Fruit fly (Drosophila melanogaster) S2 (cell line): Measurements from ENCODE around the gene Ipk2.

Source experiments
- CG8478 ChIP-seq: fragments of >200 bp; optimal IDR thresholded peaks from 2 replicates; lab custom pipeline; 2018
- CTCF ChIP-seq, 2 experiments: fragments of >200 bp; optimal IDR thresholded peaks; 2 replicates each; lab custom pipeline; 2018

The Ipk2 gene

DNA sequence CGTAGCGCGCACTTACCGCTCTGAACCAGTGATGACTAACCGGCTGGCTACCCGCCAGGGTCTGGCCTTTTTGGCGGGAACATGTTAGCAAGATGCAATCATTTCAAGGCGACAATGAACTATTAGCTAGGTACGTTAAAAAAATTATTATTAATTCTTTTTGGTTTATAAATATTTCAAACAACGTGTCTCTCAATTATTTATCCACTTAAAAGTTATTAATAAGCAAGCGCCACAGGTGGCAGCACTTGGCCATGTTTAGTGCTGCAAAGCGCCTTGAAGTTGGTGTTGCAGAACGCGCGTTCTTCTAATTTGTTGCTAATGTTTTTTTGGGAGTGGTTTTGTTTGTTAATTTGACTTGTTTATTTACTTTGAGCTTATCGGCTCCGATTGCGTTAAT lies at the start of gene Ipk2, which contains the start of gene cold:
Gene Ipk2, minus strand, starts transcription at position 39 of the 400 bp plus-strand sequence.
Gene cold, plus strand, starts transcription at position 66 of the 400 bp plus-strand sequence.
- TF ChIP-seq CG8478 (lab: Kevin White, UChicago) (no peak), CTCF (optimal IDR thresholded peaks at IDR 0.05; lab: Kevin White, UChicago) (peak in 1 of 2 experiments; percentile 32)

DNA sequence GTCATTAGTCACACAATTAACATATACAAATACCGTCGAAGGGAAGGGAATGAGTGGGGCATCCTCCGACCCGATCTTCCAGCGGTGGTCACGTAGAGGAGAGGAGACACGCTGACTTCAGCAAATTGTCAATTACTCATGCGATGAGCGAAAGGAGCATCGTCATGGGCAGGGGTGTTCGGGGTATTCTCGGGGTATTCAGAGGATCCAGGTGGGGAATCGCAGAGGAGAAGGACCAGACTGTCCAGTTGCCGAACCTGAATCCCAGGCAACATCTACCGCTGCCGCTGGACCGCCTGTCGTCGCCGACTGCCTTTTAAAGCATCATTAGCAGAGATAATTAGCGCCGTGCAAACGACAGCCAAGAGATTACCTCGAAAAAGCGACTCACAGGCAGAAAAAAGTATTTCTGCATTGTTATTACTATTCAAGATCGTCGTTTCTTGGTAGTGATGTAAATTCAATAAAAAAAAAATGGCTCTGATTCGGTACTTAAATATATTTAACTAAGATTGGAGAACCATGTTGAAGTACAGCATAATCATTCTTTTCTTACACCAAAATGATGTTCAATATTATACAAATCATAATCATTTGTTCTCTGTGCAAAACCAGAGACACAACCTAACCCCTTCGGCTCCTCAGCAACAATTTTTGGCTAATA lies 49.3 kb upstream of the Ipk2 start:
- TF ChIP-seq CG8478 (lab: Kevin White, UChicago) (no peak), CTCF (optimal IDR thresholded peaks at IDR 0.05; lab: Kevin White, UChicago) (no peak)

DNA sequence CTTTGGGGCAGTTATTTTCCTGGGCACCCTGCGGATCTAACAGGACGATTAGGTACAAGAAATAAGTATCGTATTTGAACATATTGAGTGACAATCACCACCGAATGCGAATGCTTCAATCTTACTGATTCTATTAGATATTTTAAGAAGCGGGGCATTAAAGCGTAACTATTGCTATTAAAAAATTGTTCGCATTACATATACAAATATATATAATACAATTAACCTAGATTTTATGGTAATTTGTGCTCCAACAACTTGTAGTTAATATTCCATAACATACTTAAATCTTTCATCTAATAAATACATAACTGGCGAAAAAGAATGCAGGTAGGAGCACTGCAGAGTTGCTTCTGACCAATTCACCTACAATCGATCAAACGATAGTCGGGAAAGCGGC lies 47.0 kb upstream of the Ipk2 start, which contains the start of gene lectin-21Cb:
Gene lectin-21Cb, minus strand, starts transcription at position 101 of the 400 bp plus-strand sequence.
- no peak for TF ChIP-seq CTCF (optimal IDR thresholded peaks at IDR 0.05; lab: Kevin White, UChicago)
- no peak for TF ChIP-seq CG8478 (lab: Kevin White, UChicago)

DNA sequence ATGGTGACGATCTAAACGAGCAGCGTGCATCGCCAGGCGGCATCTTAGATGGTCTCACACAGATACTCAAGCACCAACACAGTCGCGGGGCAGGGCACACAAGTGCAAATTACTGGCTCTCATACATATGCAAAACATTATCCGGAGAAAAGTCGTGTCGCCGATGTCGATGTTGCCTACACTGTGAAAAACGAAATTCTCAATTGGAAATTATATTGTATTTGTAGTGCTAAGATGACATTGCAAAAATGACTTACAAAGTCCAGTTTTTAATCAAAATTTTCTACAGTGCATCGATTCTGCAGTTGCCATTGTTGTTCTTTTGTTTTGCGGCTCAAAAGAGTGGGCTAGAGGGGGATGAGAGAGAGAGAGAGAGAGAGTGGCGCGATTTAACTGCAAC lies 45.7 kb upstream of the Ipk2 start:
- TF ChIP-seq CTCF (optimal IDR thresholded peaks at IDR 0.05; lab: Kevin White, UChicago) (no peak), CG8478 (lab: Kevin White, UChicago) (no peak)

DNA sequence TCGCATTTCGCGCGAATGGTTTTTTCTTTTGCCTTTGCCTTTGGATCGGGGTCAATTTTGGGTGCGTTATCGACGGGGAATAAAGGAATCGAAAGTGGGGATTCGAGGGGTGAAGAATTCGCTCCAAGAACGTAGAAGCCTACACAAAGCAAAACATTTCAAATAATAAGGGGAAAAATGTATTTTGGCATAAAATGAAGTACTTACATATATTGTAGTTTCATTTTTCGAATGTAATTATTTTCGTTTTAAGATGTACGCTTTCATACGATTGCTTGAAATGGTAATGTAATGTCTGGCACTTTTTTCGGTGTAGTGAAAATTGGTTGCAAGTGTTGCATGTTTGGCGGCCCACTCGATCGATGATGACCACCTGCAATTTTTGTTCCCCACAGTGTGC lies 41.0 kb upstream of the Ipk2 start:
- no peak for TF ChIP-seq CTCF (optimal IDR thresholded peaks at IDR 0.05; lab: Kevin White, UChicago)
- TF ChIP-seq CG8478 (lab: Kevin White, UChicago) = no peak

DNA sequence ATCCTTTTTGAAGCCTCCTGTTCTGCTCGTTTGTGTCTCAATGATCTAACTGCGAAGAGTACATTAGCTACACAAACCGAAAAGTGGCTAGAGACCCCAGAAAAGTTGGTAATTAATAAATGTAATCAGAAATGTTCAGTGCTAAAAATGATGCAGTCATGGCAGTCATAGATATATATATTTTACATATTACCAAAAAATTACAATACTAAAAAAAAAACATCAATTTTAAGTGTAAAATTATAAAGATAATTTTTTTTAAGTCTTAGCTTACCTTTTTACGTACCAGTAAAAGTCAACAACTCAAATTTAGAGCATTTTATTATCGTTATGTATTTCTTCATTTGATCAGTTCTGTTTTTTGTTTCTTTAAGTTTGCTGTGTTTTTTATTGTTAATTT lies 38.7 kb upstream of the Ipk2 start:
- no peak for TF ChIP-seq CTCF (optimal IDR thresholded peaks at IDR 0.05; lab: Kevin White, UChicago)
- TF ChIP-seq CG8478 (lab: Kevin White, UChicago) = no peak

DNA sequence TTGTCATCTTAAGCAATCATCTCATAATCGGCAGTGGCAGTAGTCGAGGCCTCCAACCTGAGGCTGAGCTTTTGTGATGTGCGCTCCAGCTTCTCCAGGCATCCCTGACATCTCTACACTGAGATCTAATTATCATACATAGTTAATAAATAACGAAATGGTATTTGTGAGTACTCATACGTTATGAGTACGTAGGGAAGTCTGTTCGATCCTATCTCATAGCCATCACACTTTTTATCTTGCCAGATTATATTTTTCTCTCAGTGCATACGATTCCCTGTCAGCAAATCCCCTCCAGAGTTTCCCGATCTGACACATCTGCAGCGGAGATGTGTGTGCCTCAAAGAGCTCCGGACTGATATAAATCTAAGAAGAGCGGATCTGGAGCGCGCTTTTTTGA lies 35.4 kb upstream of the Ipk2 start:
- TF ChIP-seq CTCF (optimal IDR thresholded peaks at IDR 0.05; lab: Kevin White, UChicago) (no peak), CG8478 (lab: Kevin White, UChicago) (no peak)

DNA sequence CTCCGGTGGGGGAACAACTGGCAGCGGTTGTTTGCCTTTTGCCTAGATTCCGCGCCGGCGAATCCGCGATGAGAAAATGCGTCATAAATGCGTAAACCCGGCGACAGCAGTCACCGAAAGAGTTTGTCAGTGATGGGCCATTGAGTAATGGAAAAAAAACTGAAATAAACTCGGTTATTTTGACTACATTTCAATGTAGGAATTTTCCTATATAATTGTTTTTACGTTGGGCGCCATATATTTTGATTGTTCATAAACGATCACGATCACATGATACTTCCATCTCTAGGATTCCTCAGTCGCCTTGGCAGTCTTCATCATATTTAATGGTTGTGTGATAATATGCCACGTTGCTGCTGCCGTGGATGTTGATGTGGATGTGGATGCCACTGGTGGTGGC lies 34.1 kb upstream of the Ipk2 start:
- no peak for TF ChIP-seq CTCF (optimal IDR thresholded peaks at IDR 0.05; lab: Kevin White, UChicago)
- no peak for TF ChIP-seq CG8478 (lab: Kevin White, UChicago)

DNA sequence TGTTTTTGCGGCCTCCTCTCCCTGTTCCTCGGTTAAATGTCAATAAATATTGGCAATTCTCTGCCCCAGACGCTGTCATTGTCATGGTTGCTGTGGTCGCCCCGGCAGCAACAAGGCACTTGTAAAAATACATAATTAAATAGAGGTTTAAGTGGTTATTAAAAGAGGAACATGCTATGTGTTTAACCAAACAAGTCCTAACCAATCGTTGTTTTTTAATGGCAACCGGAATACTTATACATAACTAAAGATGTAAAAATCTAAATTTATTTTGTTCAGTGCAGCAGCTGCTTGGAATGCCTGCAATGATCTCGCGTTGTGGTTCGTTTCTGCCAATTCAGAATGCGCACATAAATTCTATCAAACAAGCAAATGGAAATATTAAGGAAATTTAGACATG lies 32.9 kb upstream of the Ipk2 start:
- TF ChIP-seq CTCF (optimal IDR thresholded peaks at IDR 0.05; lab: Kevin White, UChicago) (no peak), CG8478 (lab: Kevin White, UChicago) (no peak)

DNA sequence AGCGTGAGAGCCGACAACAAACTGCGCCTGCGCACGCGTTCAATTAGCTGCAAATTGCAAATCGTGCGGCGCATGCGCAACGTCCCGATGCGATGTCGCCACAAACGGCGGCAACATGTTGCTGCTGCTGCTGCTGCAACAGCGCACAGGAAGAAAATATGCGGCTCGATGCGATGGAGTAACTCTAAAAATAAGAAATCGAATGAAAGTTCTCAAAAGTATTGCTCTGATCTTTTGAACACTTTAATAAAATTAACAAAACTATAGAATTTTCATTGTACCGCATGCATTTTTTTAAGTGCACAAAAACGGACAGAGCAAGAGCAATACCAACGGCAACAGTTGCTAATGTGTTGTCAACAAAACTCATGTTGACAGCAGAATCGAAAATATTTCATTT lies 32.1 kb upstream of the Ipk2 start:
- no peak for TF ChIP-seq CTCF (optimal IDR thresholded peaks at IDR 0.05; lab: Kevin White, UChicago)
- no peak for TF ChIP-seq CG8478 (lab: Kevin White, UChicago)

DNA sequence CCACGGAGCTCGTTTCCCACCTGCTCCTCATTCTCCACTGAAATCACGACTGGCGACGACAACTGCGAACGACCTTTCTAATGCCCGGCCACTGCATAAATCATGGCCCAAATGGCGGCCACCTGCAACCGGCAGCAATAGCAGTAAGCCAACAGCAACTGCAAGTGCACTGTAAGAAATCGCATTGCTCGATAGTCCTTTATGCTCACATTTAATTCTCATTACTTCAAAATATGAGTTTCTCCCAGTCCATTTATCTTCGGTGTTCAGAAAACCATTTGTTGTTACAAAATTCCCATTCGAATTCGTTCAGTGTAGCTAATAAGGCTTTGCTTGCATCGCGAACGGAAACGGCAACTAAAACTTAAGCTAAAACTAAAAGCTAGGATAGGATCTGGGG lies 30.0 kb upstream of the Ipk2 start:
- TF ChIP-seq CG8478 (lab: Kevin White, UChicago) (no peak), CTCF (optimal IDR thresholded peaks at IDR 0.05; lab: Kevin White, UChicago) (no peak)

DNA sequence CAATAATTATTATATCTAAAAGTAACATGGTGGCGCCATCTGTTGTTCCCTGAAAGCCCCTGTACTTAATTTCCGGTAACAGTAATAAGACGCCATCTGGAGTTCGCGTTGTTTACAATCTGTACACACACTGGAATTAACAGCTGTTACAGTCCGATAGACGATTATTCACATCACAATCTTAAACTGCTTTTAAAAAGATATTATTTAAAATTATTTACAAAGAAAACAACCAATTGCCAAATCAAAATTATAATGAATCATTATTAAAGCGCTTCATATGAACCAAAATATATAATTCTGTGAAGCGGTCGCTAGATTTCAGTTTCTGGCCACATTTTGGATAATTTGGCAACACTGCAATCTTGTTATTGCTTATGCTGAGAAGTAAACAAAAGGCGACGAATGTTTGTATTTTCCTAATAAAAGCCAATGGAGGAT lies 28.4 kb upstream of the Ipk2 start, which contains the start of gene CG13689:
Gene CG13689, plus strand, starts transcription at position 375 of the 441 bp plus-strand sequence.
- TF ChIP-seq CTCF (optimal IDR thresholded peaks at IDR 0.05; lab: Kevin White, UChicago) = peak; percentile 76 to 95
- no peak for TF ChIP-seq CG8478 (lab: Kevin White, UChicago)

DNA sequence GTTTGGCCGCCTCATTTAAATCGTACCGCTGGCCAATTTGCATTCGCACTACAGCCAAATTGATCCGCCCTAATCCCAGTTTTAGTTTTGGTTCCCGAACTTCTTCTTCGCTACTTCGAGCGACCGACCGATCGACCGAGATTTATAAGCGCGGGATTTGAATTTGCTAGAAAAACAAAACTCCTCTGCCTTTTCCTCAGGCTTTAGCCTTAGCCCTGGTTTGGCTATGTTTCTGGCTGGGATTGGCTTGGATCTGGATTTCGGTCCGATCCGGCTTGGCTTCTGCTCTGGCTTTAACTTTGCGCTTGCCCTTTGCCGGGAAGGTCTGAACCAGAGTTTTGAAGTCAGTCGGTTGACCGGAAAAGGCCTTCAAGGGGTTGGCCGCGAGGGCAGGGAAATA lies 27.8 kb upstream of the Ipk2 start:
- TF ChIP-seq CTCF (optimal IDR thresholded peaks at IDR 0.05; lab: Kevin White, UChicago) (peak in 1 of 2 experiments; percentile 20), CG8478 (lab: Kevin White, UChicago) (no peak)

DNA sequence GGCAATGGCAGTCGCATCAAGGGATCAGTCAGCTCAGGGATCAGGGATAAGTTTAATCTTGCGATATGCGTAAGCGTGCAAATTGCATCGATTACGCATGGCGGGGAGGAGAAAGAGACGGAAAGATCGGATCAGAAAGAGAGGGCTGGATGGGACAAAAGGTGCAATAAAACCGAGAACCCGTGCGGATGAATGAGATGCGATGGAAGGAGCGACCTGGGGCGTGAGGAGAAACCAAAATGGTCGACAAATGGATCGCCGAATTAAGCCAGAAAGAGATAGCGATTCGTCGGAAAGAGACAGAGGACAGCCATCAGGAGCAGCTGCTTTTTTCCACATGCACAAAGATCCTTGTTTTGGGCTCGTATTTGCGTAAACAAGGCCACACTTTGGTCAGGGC lies 23.7 kb upstream of the Ipk2 start:
- TF ChIP-seq CG8478 (lab: Kevin White, UChicago) (no peak), CTCF (optimal IDR thresholded peaks at IDR 0.05; lab: Kevin White, UChicago) (no peak)

DNA sequence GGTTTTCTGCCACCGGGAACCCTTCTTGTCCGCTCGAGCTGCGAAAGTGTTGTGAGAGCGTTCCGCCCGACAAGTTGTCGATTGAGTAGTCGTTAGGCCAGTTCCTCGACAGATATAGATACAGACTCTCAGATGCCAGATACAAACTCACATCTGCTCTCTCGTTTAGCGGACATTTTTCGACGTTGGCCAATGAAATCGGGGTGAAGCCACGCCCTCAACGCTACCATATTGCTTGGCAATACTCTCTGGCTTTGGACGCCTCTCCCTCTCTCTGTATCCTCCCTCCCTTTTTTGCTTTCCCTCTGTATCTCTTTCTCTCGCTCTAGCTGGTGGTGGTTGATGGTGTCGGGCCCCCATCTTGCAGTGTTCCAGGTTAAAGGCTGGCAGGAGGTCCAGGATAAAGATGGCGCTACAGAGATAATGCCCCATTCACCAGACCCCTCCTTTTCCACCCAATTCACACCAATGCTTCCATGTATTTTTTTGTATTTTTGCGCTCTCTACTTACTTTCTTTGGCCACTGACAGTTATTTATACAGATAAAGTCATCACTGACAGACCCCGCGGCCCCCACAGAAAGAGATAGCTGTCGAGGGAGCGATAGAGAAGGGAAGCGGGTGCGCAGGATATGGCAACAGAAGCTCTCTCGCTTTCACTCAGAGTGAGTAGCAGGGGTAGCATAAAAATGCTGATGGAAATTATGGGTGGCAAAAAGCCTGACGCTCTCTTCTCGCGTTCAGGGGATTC lies 20.7 kb upstream of the Ipk2 start, which contains the start of gene Gsc:
Gene Gsc, minus strand, starts transcription at position 51 of the 750 bp plus-strand sequence.
- no peak for TF ChIP-seq CTCF (optimal IDR thresholded peaks at IDR 0.05; lab: Kevin White, UChicago)
- TF ChIP-seq CG8478 (lab: Kevin White, UChicago) = no peak
